Worm (Caenorhabditis elegans) whole organism, L3 larva: ENCODE data around the gene F13H8.3.

Experiments
- R02D3.7 ChIP-seq: fragments of 150-350 bp; optimal IDR thresholded peaks from 2 replicates; lab custom pipeline; 2014; ENCODE audit warnings: missing biosample characterization, missing genetic modification characterization
- aly-2 ChIP-seq: fragments of 150-350 bp; optimal IDR thresholded peaks from 2 replicates; lab custom pipeline; 2014; ENCODE audit warnings: missing biosample characterization, missing genetic modification characterization
- ama-1 ChIP-seq: fragments of 150-350 bp; optimal IDR thresholded peaks from 2 replicates; lab custom pipeline; 2018
- ceh-16 ChIP-seq: sonication (generic microtip); optimal IDR thresholded peaks from 2 replicates; lab custom pipeline; 2017; ENCODE audit warnings: missing biosample characterization, missing genetic modification characterization
- ceh-28 ChIP-seq: fragments of 150-350 bp; optimal IDR thresholded peaks from 2 replicates; lab custom pipeline; 2014; ENCODE audit warnings: missing biosample characterization, missing genetic modification reagents, missing genetic modification characterization
- ceh-82 ChIP-seq: fragments of 150-350 bp; optimal IDR thresholded peaks from 2 replicates; lab custom pipeline; 2014; ENCODE audit warnings: missing biosample characterization, missing genetic modification characterization
- ceh-9 ChIP-seq: sonication (generic microtip); optimal IDR thresholded peaks from 2 replicates; lab custom pipeline; 2018; ENCODE audit warnings: missing biosample characterization, missing genetic modification characterization
- daf-12 ChIP-seq: fragments of 150-350 bp; optimal IDR thresholded peaks from 2 replicates; lab custom pipeline; 2014; ENCODE audit warnings: missing biosample characterization, missing genetic modification reagents, missing genetic modification characterization
- egl-27 ChIP-seq: sonication (generic microtip); optimal IDR thresholded peaks from 4 replicates; lab custom pipeline; 2017; ENCODE audit warnings: missing biosample characterization, missing genetic modification reagents, missing genetic modification characterization
- egl-5 ChIP-seq: fragments of 150-350 bp; optimal IDR thresholded peaks from 2 replicates; lab custom pipeline; 2017; ENCODE audit warnings: missing biosample characterization, missing genetic modification reagents, missing genetic modification characterization, inconsistent platforms
- elt-2 ChIP-seq: sonication (generic microtip); optimal IDR thresholded peaks from 2 replicates; lab custom pipeline; 2016; ENCODE audit warnings: missing genetic modification reagents, mild to moderate bottlenecking, missing genetic modification characterization, missing compliant biosample characterization
- eor-1 ChIP-seq, 2 experiments: fragments of 150-350 bp; optimal IDR thresholded peaks; 2 replicates each; lab custom pipeline; 2014 to 2018; ENCODE audit warnings: missing biosample characterization in 2 of 2, missing genetic modification characterization in 2 of 2
- fkh-2 ChIP-seq: fragments of 150-350 bp; optimal IDR thresholded peaks from 2 replicates; lab custom pipeline; 2014; ENCODE audit warnings: missing biosample characterization, missing genetic modification reagents, missing genetic modification characterization
- fos-1 ChIP-seq: fragments of 150-350 bp; optimal IDR thresholded peaks from 2 replicates; lab custom pipeline; 2014; ENCODE audit warnings: missing biosample characterization, missing genetic modification characterization
- hmg-11 ChIP-seq: sonication (generic microtip); optimal IDR thresholded peaks from 2 replicates; lab custom pipeline; 2016; ENCODE audit warnings: missing genetic modification characterization, missing compliant biosample characterization
- lin-15B ChIP-seq: fragments of 150-350 bp; optimal IDR thresholded peaks from 2 replicates; lab custom pipeline; 2014; ENCODE audit warnings: missing biosample characterization, missing genetic modification characterization
- lin-39 ChIP-seq: fragments of 150-350 bp; optimal IDR thresholded peaks from 2 replicates; lab custom pipeline; 2018; ENCODE audit warnings: missing biosample characterization, missing genetic modification reagents, missing genetic modification characterization
- lsy-12 ChIP-seq: sonication (generic microtip); optimal IDR thresholded peaks from 2 replicates; lab custom pipeline; 2016; ENCODE audit warnings: mild to moderate bottlenecking, missing genetic modification characterization, missing compliant biosample characterization
- nfya-1 ChIP-seq: sonication (generic microtip); optimal IDR thresholded peaks from 2 replicates; lab custom pipeline; 2017; ENCODE audit warnings: missing genetic modification characterization, mild to moderate bottlenecking, missing compliant biosample characterization, antibody characterized with exemption, moderate library complexity; ENCODE audit not compliant: insufficient read depth
- nhr-11 ChIP-seq: fragments of 150-350 bp; optimal IDR thresholded peaks from 2 replicates; lab custom pipeline; 2014; ENCODE audit warnings: missing biosample characterization, missing genetic modification characterization
- nhr-12 ChIP-seq: fragments of 150-350 bp; optimal IDR thresholded peaks from 2 replicates; lab custom pipeline; 2014; ENCODE audit warnings: missing biosample characterization, missing genetic modification characterization
- nhr-237 ChIP-seq: fragments of 150-350 bp; optimal IDR thresholded peaks from 2 replicates; lab custom pipeline; 2014; ENCODE audit warnings: missing biosample characterization, missing genetic modification characterization
- nhr-25 ChIP-seq: sonication (generic microtip); optimal IDR thresholded peaks from 2 replicates; lab custom pipeline; 2017; ENCODE audit warnings: missing biosample characterization, missing genetic modification characterization
- nhr-28 ChIP-seq: fragments of 150-350 bp; optimal IDR thresholded peaks from 2 replicates; lab custom pipeline; 2014; ENCODE audit warnings: missing biosample characterization, missing genetic modification characterization
- nhr-43 ChIP-seq: sonication (generic microtip); optimal IDR thresholded peaks from 2 replicates; lab custom pipeline; 2016; ENCODE audit warnings: mild to moderate bottlenecking, missing genetic modification characterization, missing compliant biosample characterization; ENCODE audit not compliant: poor library complexity, severe bottlenecking
- nhr-67 ChIP-seq: fragments of 150-350 bp; optimal IDR thresholded peaks from 2 replicates; lab custom pipeline; 2014; ENCODE audit warnings: missing biosample characterization, missing genetic modification characterization
- nhr-77 ChIP-seq: fragments of 150-350 bp; optimal IDR thresholded peaks from 2 replicates; lab custom pipeline; 2014; ENCODE audit warnings: missing biosample characterization, missing genetic modification characterization
- pha-4 ChIP-seq: fragments of 150-350 bp; optimal IDR thresholded peaks from 2 replicates; lab custom pipeline; 2014; ENCODE audit warnings: missing biosample characterization, missing genetic modification reagents, missing genetic modification characterization
- sea-2 ChIP-seq: fragments of 150-350 bp; sonication (generic microtip); optimal IDR thresholded peaks from 4 replicates; lab custom pipeline; 2014; ENCODE audit warnings: missing biosample characterization, missing genetic modification reagents, missing genetic modification characterization
- skn-1 ChIP-seq: fragments of 150-350 bp; optimal IDR thresholded peaks from 2 replicates; lab custom pipeline; 2014; ENCODE audit warnings: missing biosample characterization, missing genetic modification characterization
- snpc-4 ChIP-seq: fragments of 150-350 bp; optimal IDR thresholded peaks from 2 replicates; lab custom pipeline; 2014; ENCODE audit warnings: missing biosample characterization, missing genetic modification characterization
- unc-62 ChIP-seq: fragments of 150-350 bp; sonication (generic microtip); optimal IDR thresholded peaks from 4 replicates; lab custom pipeline; 2014; ENCODE audit warnings: missing biosample characterization, missing genetic modification reagents, missing genetic modification characterization

F13H8.3 gene

DNA sequence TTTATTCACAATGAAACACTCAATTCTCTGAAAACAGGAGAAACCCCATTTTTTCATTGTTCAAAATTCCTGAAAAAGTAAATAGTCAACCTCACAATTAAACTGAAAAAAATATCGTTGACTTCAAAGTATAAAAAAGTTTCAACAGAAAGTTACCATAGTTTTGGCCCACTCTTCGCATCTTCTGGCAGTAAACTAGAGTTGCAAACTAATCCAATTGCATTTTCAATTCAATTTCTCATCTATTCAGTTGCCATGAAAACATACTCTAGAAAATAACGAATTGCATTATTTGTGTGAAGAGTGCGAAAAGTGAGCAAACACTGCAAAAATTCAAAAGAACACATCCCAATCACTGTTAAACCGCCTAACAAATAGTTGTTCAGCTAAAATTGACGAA lies at the start of gene F13H8.3:
Gene F13H8.3 (plus strand): TSS at position 301 of the 400 bp plus-strand sequence.
- TF ChIP-seq snpc-4 (tag; lab: Kevin White, UChicago) (no peak), eor-1 (tag; optimal IDR thresholded peaks at IDR 0.05; lab: Kevin White, UChicago) (no peak), egl-27 (tag; lab: Kevin White, UChicago) (no peak)

DNA sequence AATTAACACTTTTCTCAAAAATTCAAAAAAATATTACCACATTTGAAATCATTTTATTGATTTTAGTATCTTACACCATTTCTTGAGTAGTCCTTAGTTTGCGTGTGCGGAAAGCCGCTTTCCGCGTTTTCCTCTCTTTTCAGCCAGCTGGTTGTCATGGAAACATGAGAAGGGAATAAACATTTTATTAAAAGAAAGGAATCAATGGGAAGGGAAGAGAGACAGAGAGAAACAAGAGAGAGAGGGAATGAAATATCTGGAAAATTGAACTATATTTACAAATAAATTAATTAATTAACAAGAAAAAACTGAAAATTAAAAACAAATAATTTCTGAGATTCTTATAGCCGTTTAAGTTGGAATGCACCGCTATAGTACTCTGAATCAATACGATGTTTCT lies 44.4 kb upstream of the F13H8.3 start, which contains the start of gene mks-2:
Gene mks-2 (minus strand): TSS at position 101 of the 400 bp plus-strand sequence.
- TF ChIP-seq nhr-25 (no peak), sea-2 (GFP tag; lab: Kevin White, UChicago) (no peak), nfya-1 (tag; lab: Kevin White, UChicago) (no peak), fos-1 (tag; lab: Kevin White, UChicago) (no peak), ceh-82 (no peak), fkh-2 (tag; lab: Kevin White, UChicago) (no peak), nhr-28 (tag; lab: Kevin White, UChicago) (no peak), lin-15B (tag; lab: Kevin White, UChicago) (no peak), ceh-28 (tag; lab: Kevin White, UChicago) (no peak), daf-12 (tag; lab: Kevin White, UChicago) (no peak), nhr-237 (tag; lab: Kevin White, UChicago) (no peak), lsy-12 (tag; lab: Kevin White, UChicago) (no peak), nhr-43 (tag; lab: Kevin White, UChicago) (no peak), ceh-16 (tag; lab: Kevin White, UChicago) (no peak), nhr-77 (tag; lab: Kevin White, UChicago) (no peak)

DNA sequence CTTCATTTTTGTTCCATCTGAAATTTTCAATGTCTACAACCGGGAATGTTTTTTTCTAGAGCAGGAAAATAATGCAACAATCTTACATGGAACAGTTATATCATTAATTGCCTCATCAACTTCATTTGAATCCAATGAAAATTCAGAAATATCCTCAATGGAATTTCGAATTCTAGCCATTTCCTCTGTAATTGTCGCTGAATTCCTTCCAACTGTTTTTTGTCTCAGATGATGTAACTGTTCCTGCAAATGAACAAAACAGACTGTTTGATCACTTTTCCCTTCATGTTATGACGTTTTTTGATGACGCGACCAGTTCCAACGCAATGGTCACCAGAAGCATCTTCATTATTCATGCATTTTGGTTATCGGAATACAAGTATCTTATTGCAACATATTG lies 42.3 kb upstream of the F13H8.3 start:
- TF ChIP-seq nhr-11 = no peak
- TF ChIP-seq skn-1 = no peak
- no peak for TF ChIP-seq ceh-28 (tag; lab: Kevin White, UChicago)
- TF ChIP-seq hmg-11 (tag; lab: Kevin White, UChicago) = no peak
- TF ChIP-seq aly-2 = no peak
- no peak for TF ChIP-seq lin-15B (tag; lab: Kevin White, UChicago)
- no peak for TF ChIP-seq R02D3.7 (tag; lab: Kevin White, UChicago)
- TF ChIP-seq egl-5 (tag; lab: Kevin White, UChicago) = no peak
- TF ChIP-seq ceh-82 = no peak
- TF ChIP-seq lin-39 (tag; lab: Kevin White, UChicago) = no peak
- no peak for TF ChIP-seq nhr-237 (tag; lab: Kevin White, UChicago)
- TF ChIP-seq sea-2 (GFP tag; lab: Kevin White, UChicago) = no peak
- TF ChIP-seq nhr-43 (tag; lab: Kevin White, UChicago) = no peak
- TF ChIP-seq egl-27 (tag; lab: Kevin White, UChicago) = no peak
- TF ChIP-seq ama-1 (lab: Kevin White, UChicago) = no peak

ce11 chrII:6222558-6222957 lies 41.2 kb upstream of the F13H8.3 start, which contains the start of gene C30B5.6:
Gene C30B5.6 (minus strand): TSS chrII:6222658.
- TF ChIP-seq nhr-67 (tag; lab: Kevin White, UChicago) = no peak

- TF ChIP-seq lin-39 (tag; lab: Kevin White, UChicago) = no peak
- TF ChIP-seq ceh-82 = no peak
- no peak for TF ChIP-seq lin-15B (tag; lab: Kevin White, UChicago)
- no peak for TF ChIP-seq fos-1 (tag; lab: Kevin White, UChicago)
- no peak for TF ChIP-seq elt-2 (tag; lab: Kevin White, UChicago)
- TF ChIP-seq nhr-77 (tag; lab: Kevin White, UChicago) = no peak
- no peak for TF ChIP-seq ceh-9 (tag; lab: Kevin White, UChicago)
- TF ChIP-seq ceh-28 (tag; lab: Kevin White, UChicago) = no peak
- no peak for TF ChIP-seq ama-1 (lab: Kevin White, UChicago)
- TF ChIP-seq hmg-11 (tag; lab: Kevin White, UChicago) = no peak
- TF ChIP-seq pha-4 (tag; lab: Kevin White, UChicago) = no peak
- TF ChIP-seq unc-62 = no peak
- no peak for TF ChIP-seq nhr-12 (tag; lab: Kevin White, UChicago)
Measured at ce11 chrII:6223755-6224154, 40.0 kb upstream of the F13H8.3 start.
